Worm (Caenorhabditis elegans) whole organism, L2 larva: ENCODE results near the gene F32D8.8.
A peak's percentile ranks its signal among the peaks of the same experiment; 100 is the strongest.

ENCODE experiments used
- blmp-1 ChIP-seq: sonication (generic microtip); optimal IDR thresholded peaks from 2 replicates; lab custom pipeline; 2017; ENCODE audit warnings: missing genetic modification characterization, mild to moderate bottlenecking, missing compliant biosample characterization, antibody characterized with exemption, moderate library complexity; ENCODE audit not compliant: insufficient read depth
- elt-1 ChIP-seq: fragments of 150-350 bp; optimal IDR thresholded peaks from 2 replicates; lab custom pipeline; 2014; ENCODE audit warnings: missing biosample characterization, missing genetic modification characterization
- elt-3 ChIP-seq: sonication (generic microtip); optimal IDR thresholded peaks from 2 replicates; lab custom pipeline; 2017; ENCODE audit warnings: missing biosample characterization, missing genetic modification characterization
- lsy-2 ChIP-seq, 2 experiments: fragments of 150-350 bp in 1 of 2; sonication (generic microtip) in 1 of 2; optimal IDR thresholded peaks; 2 replicates each; lab custom pipeline; 2014 to 2017; ENCODE audit warnings: missing biosample characterization in 2 of 2, missing genetic modification characterization in 2 of 2
- mdl-1 ChIP-seq, 2 experiments: fragments of 150-350 bp in 1 of 2; sonication (generic microtip) in 1 of 2; optimal IDR thresholded peaks; 2 replicates each; lab custom pipeline; 2017; ENCODE audit warnings: missing biosample characterization in 2 of 2, missing genetic modification characterization in 2 of 2
- nhr-10 ChIP-seq: sonication (generic microtip); optimal IDR thresholded peaks from 2 replicates; lab custom pipeline; 2017; ENCODE audit warnings: missing biosample characterization, missing genetic modification characterization
- nhr-129 ChIP-seq: fragments of 150-350 bp; optimal IDR thresholded peaks from 2 replicates; lab custom pipeline; 2014; ENCODE audit warnings: missing biosample characterization, missing genetic modification characterization
- nhr-77 ChIP-seq: fragments of 150-350 bp; optimal IDR thresholded peaks from 2 replicates; lab custom pipeline; 2014; ENCODE audit warnings: missing biosample characterization, missing genetic modification characterization
- sma-9 ChIP-seq, 2 experiments: fragments of 150-350 bp in 1 of 2; sonication (generic microtip) in 1 of 2; optimal IDR thresholded peaks; 2 replicates each; lab custom pipeline; 2014 to 2016; ENCODE audit warnings: missing genetic modification characterization in 2 of 2, mild to moderate bottlenecking in 1 of 2, missing biosample characterization in 1 of 2, missing compliant biosample characterization in 1 of 2, missing genetic modification reagents in 1 of 2, moderate library complexity in 1 of 2
- snpc-4 ChIP-seq: fragments of 150-350 bp; optimal IDR thresholded peaks from 2 replicates; lab custom pipeline; 2014; ENCODE audit warnings: missing biosample characterization, missing genetic modification characterization
- unc-39 ChIP-seq: fragments of 150-350 bp; optimal IDR thresholded peaks from 2 replicates; lab custom pipeline; 2014; ENCODE audit warnings: missing biosample characterization, missing genetic modification characterization
- unc-62 ChIP-seq: fragments of 150-350 bp; optimal IDR thresholded peaks from 2 replicates; lab custom pipeline; 2014; ENCODE audit warnings: missing biosample characterization, missing genetic modification reagents, missing genetic modification characterization
- ztf-11 ChIP-seq: sonication (generic microtip); optimal IDR thresholded peaks from 2 replicates; lab custom pipeline; 2017; ENCODE audit warnings: missing biosample characterization, missing genetic modification characterization
- ztf-4 ChIP-seq: fragments of 150-350 bp; optimal IDR thresholded peaks from 2 replicates; lab custom pipeline; 2014; ENCODE audit warnings: missing biosample characterization, missing genetic modification characterization

DNA sequence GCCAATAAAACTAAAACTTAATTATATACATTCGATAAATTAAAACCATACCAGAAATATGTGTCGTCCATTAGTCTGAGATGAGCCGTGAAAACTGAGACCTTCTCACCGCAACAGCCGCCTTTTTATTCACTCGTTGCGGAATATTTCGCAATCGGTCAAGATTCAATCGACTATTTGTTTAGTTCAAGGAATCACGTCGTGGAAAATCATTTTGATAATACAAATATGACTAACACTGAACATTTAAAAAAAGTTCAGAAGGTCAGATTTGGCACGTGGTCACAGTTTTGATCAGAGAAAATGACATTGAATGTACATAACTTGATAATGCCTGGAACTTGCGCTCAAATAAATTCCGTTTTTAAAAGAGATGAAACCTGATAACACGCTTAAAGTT lies 36.2 kb upstream of the F32D8.8 start, which contains the start of gene F17C11.11:
- no peak for TF ChIP-seq nhr-77
- no peak for TF ChIP-seq lsy-2 (tag; optimal IDR thresholded peaks at IDR 0.05; lab: Kevin White, UChicago)
- TF ChIP-seq snpc-4: no peak
- TF ChIP-seq unc-62: no peak
- no peak for TF ChIP-seq nhr-10 (tag; lab: Kevin White, UChicago)
- no peak for TF ChIP-seq elt-1 (tag; lab: Kevin White, UChicago)
- no peak for TF ChIP-seq ztf-11 (tag; lab: Kevin White, UChicago)
- TF ChIP-seq sma-9 (GFP tag; optimal IDR thresholded peaks at IDR 0.05; lab: Kevin White, UChicago): peak; percentile 68
- TF ChIP-seq sma-9 (tag; optimal IDR thresholded peaks at IDR 0.05; lab: Kevin White, UChicago): no peak
- no peak for TF ChIP-seq unc-39 (tag; lab: Kevin White, UChicago)
- TF ChIP-seq nhr-129: peak; percentile 99
- TF ChIP-seq elt-3: no peak
- TF ChIP-seq mdl-1 (tag; optimal IDR thresholded peaks at IDR 0.05; lab: Kevin White, UChicago): no peak
- no peak for TF ChIP-seq blmp-1
- TF ChIP-seq ztf-4: no peak
